Worm (Caenorhabditis elegans): ENCODE results near the gene K03B4.9.

The K03B4.9 gene

ce11 chrV:4686680-4687470 is 14.5 kb upstream of the K03B4.9 start, which contains the start of gene taf-10:
Gene taf-10 (plus strand): TSS chrV:4687103.
- no peak for TF ChIP-seq ceh-62 (tag; optimal IDR thresholded peaks at IDR 0.05)
- no peak for TF ChIP-seq nhr-10 (tag; optimal IDR thresholded peaks at IDR 0.05)
- no peak for TF ChIP-seq zip-11 (GFP tag; IDR thresholded peaks at IDR 0.05)
- no peak for TF ChIP-seq nhr-111 (GFP tag; optimal IDR thresholded peaks at IDR 0.05)
- no peak for TF ChIP-seq lin-39 (tag; optimal IDR thresholded peaks at IDR 0.05)
- TF ChIP-seq arid-1 (GFP tag; conservative IDR thresholded peaks at IDR 0.05): no peak
- no peak for TF ChIP-seq zfp-3 (GFP tag; conservative IDR thresholded peaks at IDR 0.05)
- TF ChIP-seq Y48G9A.11 (GFP tag; IDR thresholded peaks at IDR 0.05): no peak
- peak; percentile 81 for TF ChIP-seq mes-2 (tag; optimal IDR thresholded peaks at IDR 0.05; ENCODE audit: poor library complexity, severe bottlenecking)
- no peak for TF ChIP-seq fkh-10 (GFP tag; optimal IDR thresholded peaks at IDR 0.05)
- TF ChIP-seq pqm-1 (tag; optimal IDR thresholded peaks at IDR 0.05): no peak
- no peak for TF ChIP-seq R02D3.7 (tag; optimal IDR thresholded peaks at IDR 0.05)
- TF ChIP-seq T26A8.4 (GFP tag; IDR thresholded peaks at IDR 0.05): no peak
- no peak for TF ChIP-seq nhr-48 (tag; optimal IDR thresholded peaks at IDR 0.05)
- TF ChIP-seq F10B5.3 (tag; optimal IDR thresholded peaks at IDR 0.05): no peak
- no peak for TF ChIP-seq saeg-2 (GFP tag; IDR thresholded peaks at IDR 0.05)
- TF ChIP-seq mep-1 (tag; optimal IDR thresholded peaks at IDR 0.05): peak; percentile 40
- TF ChIP-seq nhr-42 (GFP tag; IDR thresholded peaks at IDR 0.05): no peak
- no peak for TF ChIP-seq daf-12 (tag; optimal IDR thresholded peaks at IDR 0.05)
- no peak for TF ChIP-seq ceh-28 (tag; optimal IDR thresholded peaks at IDR 0.05)
- no peak for TF ChIP-seq ama-1 (optimal IDR thresholded peaks at IDR 0.05)
- no peak for TF ChIP-seq zip-2 (tag; optimal IDR thresholded peaks at IDR 0.05)
- peak; percentile 33 for TF ChIP-seq nhr-6 (tag; optimal IDR thresholded peaks at IDR 0.05)
- TF ChIP-seq zag-1 (tag; optimal IDR thresholded peaks at IDR 0.05): no peak
- no peak for TF ChIP-seq ces-1 (GFP tag; optimal IDR thresholded peaks at IDR 0.05)
- TF ChIP-seq T20F7.1 (GFP tag; optimal IDR thresholded peaks at IDR 0.05): no peak
- no peak for TF ChIP-seq gei-8 (GFP tag; optimal IDR thresholded peaks at IDR 0.05)
- TF ChIP-seq nhr-77 (tag; optimal IDR thresholded peaks at IDR 0.05): no peak
- no peak for TF ChIP-seq F44E2.7 (GFP tag; IDR thresholded peaks at IDR 0.05)
- no peak for TF ChIP-seq snpc-4 (tag; optimal IDR thresholded peaks at IDR 0.05)
- no peak for TF ChIP-seq aha-1 (tag)
- no peak for TF ChIP-seq spr-3 (GFP tag; optimal IDR thresholded peaks at IDR 0.05)
- TF ChIP-seq hif-1 (tag; optimal IDR thresholded peaks at IDR 0.05): no peak
- TF ChIP-seq ztf-7 (tag; optimal IDR thresholded peaks at IDR 0.05): no peak
- no peak for TF ChIP-seq lin-15B (tag; optimal IDR thresholded peaks at IDR 0.05)
- no peak for TF ChIP-seq aly-2 (tag; optimal IDR thresholded peaks at IDR 0.05)
- no peak for TF ChIP-seq tag-97 (GFP tag; IDR thresholded peaks at IDR 0.05)
- no peak for TF ChIP-seq daf-19 (GFP tag; conservative IDR thresholded peaks at IDR 0.05)
- TF ChIP-seq egl-43 (GFP tag; IDR thresholded peaks at IDR 0.05): no peak
- no peak for TF ChIP-seq daf-8 (GFP tag; IDR thresholded peaks at IDR 0.05)
- no peak for TF ChIP-seq nhr-41 (GFP tag; IDR thresholded peaks at IDR 0.05)
- no peak for TF ChIP-seq F26F4.8 (GFP tag; conservative IDR thresholded peaks at IDR 0.05)
- TF ChIP-seq dve-1 (tag; optimal IDR thresholded peaks at IDR 0.05; ENCODE audit: insufficient read depth): no peak
- TF ChIP-seq pha-4 (GFP tag; IDR thresholded peaks at IDR 0.05): peak; percentile 11; the same call in 1 of the 2 replicates
- no peak for TF ChIP-seq pha-4 (tag; optimal IDR thresholded peaks at IDR 0.05)
- TF ChIP-seq snpc-1.2 (GFP tag; IDR thresholded peaks at IDR 0.05): no peak
- no peak for TF ChIP-seq ZK546.5 (tag; optimal IDR thresholded peaks at IDR 0.05)
- TF ChIP-seq unc-39 (tag; optimal IDR thresholded peaks at IDR 0.05): no peak
- TF ChIP-seq nhr-102 (tag; optimal IDR thresholded peaks at IDR 0.05): no peak
- no peak for TF ChIP-seq lin-13 (GFP tag; optimal IDR thresholded peaks at IDR 0.05)
- TF ChIP-seq dmd-8 (GFP tag; IDR thresholded peaks at IDR 0.05): no peak
- no peak for TF ChIP-seq lin-1 (GFP tag; IDR thresholded peaks at IDR 0.05)
